Fruit fly (Drosophila melanogaster) whole organism, embryonic: Measurements from ENCODE around the gene CG11608.

Experiments used
- Ada2b ChIP-seq: fragments of 200-800 bp; sonication (Bioruptor generic); IDR thresholded peaks from 2 replicates; pipeline ENCODE4 v1.3.6; 2022; ENCODE audit warnings: missing biosample characterization, missing genetic modification characterization
- CG10959 ChIP-seq: fragments of 200-800 bp; sonication (Bioruptor generic); IDR thresholded peaks from 2 replicates; pipeline ENCODE4 v1.3.6; 2022; ENCODE audit warnings: missing biosample characterization, missing genetic modification characterization
- CG11723 ChIP-seq: fragments of 200-800 bp; sonication (Bioruptor generic); optimal IDR thresholded peaks from 2 replicates; lab custom pipeline; 2017; ENCODE audit warnings: missing biosample characterization, mild to moderate bottlenecking, missing genetic modification characterization
- CG12391 ChIP-seq: fragments of 200-800 bp; sonication (Bioruptor generic); optimal IDR thresholded peaks from 3 replicates; lab custom pipeline; 2018; ENCODE audit warnings: missing biosample characterization, mild to moderate bottlenecking, missing genetic modification characterization, moderate library complexity
- CG13424 ChIP-seq: fragments of 200-800 bp; sonication (Bioruptor generic); optimal IDR thresholded peaks from 2 replicates; lab custom pipeline; 2019; ENCODE audit warnings: missing biosample characterization, mild to moderate bottlenecking, missing genetic modification characterization, moderate library complexity
- CG15269 ChIP-seq: fragments of 200-800 bp; sonication (Bioruptor generic); optimal IDR thresholded peaks from 2 replicates; lab custom pipeline; 2018; ENCODE audit warnings: missing biosample characterization, mild to moderate bottlenecking, missing genetic modification characterization, moderate library complexity
- CG16815 ChIP-seq: fragments of 200-800 bp; sonication (Bioruptor generic); optimal IDR thresholded peaks from 3 replicates; lab custom pipeline; 2017; ENCODE audit warnings: missing biosample characterization, mild to moderate bottlenecking, missing genetic modification characterization
- CG16863 ChIP-seq: fragments of 200-800 bp; sonication (Bioruptor generic); optimal IDR thresholded peaks from 3 replicates; lab custom pipeline; 2016; ENCODE audit warnings: missing biosample characterization, missing genetic modification characterization
- CG17328 ChIP-seq: fragments of 200-800 bp; sonication (Bioruptor generic); IDR thresholded peaks from 2 replicates; pipeline ENCODE4 v1.3.6; 2022; ENCODE audit warnings: missing biosample characterization, missing genetic modification characterization
- CG17361 ChIP-seq: fragments of 200-800 bp; sonication (Bioruptor generic); IDR thresholded peaks from 3 replicates; pipeline ENCODE4 v1.3.6; 2022; ENCODE audit warnings: missing biosample characterization, missing genetic modification characterization
- CG1792 ChIP-seq: fragments of 200-800 bp; sonication (Bioruptor generic); optimal IDR thresholded peaks from 2 replicates; lab custom pipeline; 2016; ENCODE audit warnings: missing biosample characterization, missing genetic modification characterization
- CG18011 ChIP-seq: fragments of 200-800 bp; sonication (Bioruptor generic); optimal IDR thresholded peaks from 2 replicates; lab custom pipeline; 2017; ENCODE audit warnings: missing biosample characterization, missing genetic modification characterization, mild to moderate bottlenecking, moderate library complexity, missing genotype
- CG1832 ChIP-seq: fragments of 200-800 bp; sonication (Bioruptor generic); optimal IDR thresholded peaks from 2 replicates; lab custom pipeline; 2017; ENCODE audit warnings: missing biosample characterization, mild to moderate bottlenecking, missing genetic modification characterization, inconsistent platforms
- CG2202 ChIP-seq: fragments of 200-800 bp; sonication (Bioruptor generic); optimal IDR thresholded peaks from 2 replicates; lab custom pipeline; 2018; ENCODE audit warnings: missing biosample characterization, mild to moderate bottlenecking, missing genetic modification characterization
- CG30020 ChIP-seq: fragments of 200-800 bp; optimal IDR thresholded peaks from 2 replicates; lab custom pipeline; 2019; ENCODE audit warnings: missing biosample characterization, mild to moderate bottlenecking, missing genetic modification characterization, moderate library complexity
- CG32767 ChIP-seq: fragments of 200-800 bp; sonication (Bioruptor generic); IDR thresholded peaks from 2 replicates; pipeline ENCODE4 v1.3.6; 2022; ENCODE audit warnings: missing biosample characterization, missing genetic modification characterization
- CG4617 ChIP-seq: fragments of 200-800 bp; sonication (Bioruptor generic); optimal IDR thresholded peaks from 3 replicates; lab custom pipeline; 2016; ENCODE audit warnings: missing biosample characterization, missing genetic modification characterization, borderline replicate concordance
- CG6654 ChIP-seq: fragments of 200-800 bp; sonication (Bioruptor generic); optimal IDR thresholded peaks from 2 replicates; lab custom pipeline; 2017; ENCODE audit warnings: missing biosample characterization, mild to moderate bottlenecking, missing genetic modification characterization
- CG6765 ChIP-seq: fragments of 200-800 bp; sonication (Bioruptor generic); optimal IDR thresholded peaks from 3 replicates; lab custom pipeline; 2017; ENCODE audit warnings: missing biosample characterization, mild to moderate bottlenecking, missing genetic modification characterization
- CG7839 ChIP-seq: fragments of 200-800 bp; sonication (Bioruptor generic); optimal IDR thresholded peaks from 3 replicates; lab custom pipeline; 2018; ENCODE audit warnings: missing biosample characterization, mild to moderate bottlenecking, missing genetic modification characterization, moderate library complexity
- CG9215 ChIP-seq: fragments of 200-800 bp; sonication (Bioruptor generic); IDR thresholded peaks from 2 replicates; pipeline ENCODE4 v1.3.6; 2022; ENCODE audit warnings: missing biosample characterization, missing genetic modification characterization
- CG9437 ChIP-seq: fragments of 200-800 bp; sonication (Bioruptor generic); optimal IDR thresholded peaks from 2 replicates; lab custom pipeline; 2018; ENCODE audit warnings: missing biosample characterization, mild to moderate bottlenecking, missing genetic modification characterization
- Camta ChIP-seq: fragments of 200-800 bp; sonication (Bioruptor generic); optimal IDR thresholded peaks from 2 replicates; lab custom pipeline; 2016; ENCODE audit warnings: missing biosample characterization, missing genetic modification characterization
- Dad ChIP-seq: fragments of 200-800 bp; sonication (Bioruptor generic); optimal IDR thresholded peaks from 3 replicates; lab custom pipeline; 2016; ENCODE audit warnings: missing biosample characterization, missing genetic modification characterization
- NC2β ChIP-seq: fragments of 200-800 bp; sonication (Bioruptor generic); optimal IDR thresholded peaks from 2 replicates; lab custom pipeline; 2016; ENCODE audit warnings: missing biosample characterization, missing genetic modification characterization
- Optix ChIP-seq: fragments of 200-800 bp; sonication (Bioruptor generic); IDR thresholded peaks from 3 replicates; pipeline ENCODE4 v1.3.6; 2022; ENCODE audit warnings: missing biosample characterization, missing genetic modification characterization
- Ptx1 ChIP-seq: fragments of 200-800 bp; sonication (Bioruptor generic); IDR thresholded peaks from 2 replicates; pipeline ENCODE4 v1.3.6; 2022; ENCODE audit warnings: missing biosample characterization, missing genetic modification characterization
- Ssrp ChIP-seq: fragments of 200-800 bp; sonication (Bioruptor generic); optimal IDR thresholded peaks from 2 replicates; lab custom pipeline; 2018; ENCODE audit warnings: missing biosample characterization, mild to moderate bottlenecking, missing genetic modification characterization, moderate library complexity
- TFAM ChIP-seq: fragments of 200-800 bp; sonication (Bioruptor generic); optimal IDR thresholded peaks from 2 replicates; lab custom pipeline; 2017; ENCODE audit warnings: missing biosample characterization, missing genetic modification characterization, inconsistent platforms
- Trl ChIP-seq, 3 experiments: fragments of >200 bp in 2 of 3; fragments of 200-800 bp in 1 of 3; sonication (Bioruptor generic) in 1 of 3; optimal IDR thresholded peaks; 2 replicates in 1 of 3; 3 replicates in 2 of 3; lab custom pipeline; 2016 to 2017; ENCODE audit warnings: missing biosample characterization in 1 of 3, missing genetic modification characterization in 1 of 3
- amos ChIP-seq: fragments of 200-800 bp; sonication (Bioruptor generic); IDR thresholded peaks from 2 replicates; pipeline ENCODE4 v1.3.6; 2022; ENCODE audit warnings: missing biosample characterization, missing genetic modification characterization; ENCODE audit not compliant: partially characterized antibody
- bigmax ChIP-seq: fragments of 200-800 bp; sonication (Bioruptor generic); optimal IDR thresholded peaks from 2 replicates; lab custom pipeline; 2018; ENCODE audit warnings: missing biosample characterization, mild to moderate bottlenecking, missing genetic modification characterization
- ci ChIP-seq: fragments of 200-800 bp; sonication (Bioruptor generic); IDR thresholded peaks from 3 replicates; pipeline ENCODE4 v1.3.6; 2022; ENCODE audit warnings: missing biosample characterization, missing genetic modification characterization
- ems ChIP-seq: fragments of 200-800 bp; sonication (Bioruptor generic); optimal IDR thresholded peaks from 3 replicates; lab custom pipeline; 2016; ENCODE audit warnings: missing biosample characterization, missing genetic modification characterization
- grau ChIP-seq: fragments of 200-800 bp; optimal IDR thresholded peaks from 3 replicates; lab custom pipeline; 2019; ENCODE audit warnings: missing biosample characterization, mild to moderate bottlenecking, missing genetic modification characterization, moderate library complexity
- inv ChIP-seq: fragments of 200-800 bp; sonication (Bioruptor generic); IDR thresholded peaks from 2 replicates; pipeline ENCODE4 v1.3.6; 2022; ENCODE audit warnings: missing biosample characterization, missing genetic modification characterization; ENCODE audit not compliant: partially characterized antibody
- kah ChIP-seq: fragments of 200-800 bp; sonication (Bioruptor generic); optimal IDR thresholded peaks from 2 replicates; lab custom pipeline; 2018; ENCODE audit warnings: missing biosample characterization, mild to moderate bottlenecking, missing genetic modification characterization
- kni ChIP-seq: fragments of 200-800 bp; sonication (Bioruptor generic); optimal IDR thresholded peaks from 3 replicates; lab custom pipeline; 2017; ENCODE audit warnings: mild to moderate bottlenecking, missing biosample characterization, missing genetic modification reagents, missing genetic modification characterization
- lov ChIP-seq, 2 experiments: fragments of 200-800 bp in 1 of 2; fragments of >200 bp in 1 of 2; sonication (Bioruptor generic) in 1 of 2; IDR thresholded peaks in 1 of 2; optimal IDR thresholded peaks in 1 of 2; 2 replicates in 1 of 2; 3 replicates in 1 of 2; pipeline versions ENCODE4 v1.3.6 to Lab custom; 2017 to 2022; ENCODE audit warnings: missing biosample characterization in 1 of 2, missing genetic modification characterization in 1 of 2
- mld ChIP-seq: fragments of 200-800 bp; sonication (Bioruptor generic); IDR thresholded peaks from 3 replicates; pipeline ENCODE4 v1.3.6; 2022; ENCODE audit warnings: missing biosample characterization, missing genetic modification characterization; ENCODE audit not compliant: partially characterized antibody
- peb ChIP-seq: fragments of 200-800 bp; sonication (Bioruptor generic); IDR thresholded peaks from 2 replicates; pipeline ENCODE4 v1.3.6; 2022; ENCODE audit warnings: missing biosample characterization, missing genetic modification characterization
- pfk ChIP-seq: fragments of 200-800 bp; sonication (Bioruptor generic); optimal IDR thresholded peaks from 2 replicates; lab custom pipeline; 2018; ENCODE audit warnings: missing biosample characterization, mild to moderate bottlenecking, missing genetic modification characterization, moderate library complexity
- phol ChIP-seq: fragments of 200-800 bp; sonication (Bioruptor generic); optimal IDR thresholded peaks from 3 replicates; lab custom pipeline; 2018; ENCODE audit warnings: missing biosample characterization, mild to moderate bottlenecking, missing genetic modification characterization, moderate library complexity
- prd ChIP-seq, 3 experiments: fragments of >200 bp in 2 of 3; fragments of 200-800 bp in 1 of 3; sonication (Bioruptor generic) in 1 of 3; optimal IDR thresholded peaks in 2 of 3; IDR thresholded peaks in 1 of 3; 2 replicates in 2 of 3; 3 replicates in 1 of 3; pipeline versions ENCODE4 v1.3.6 to Lab custom; 2017 to 2022; ENCODE audit warnings: missing biosample characterization in 1 of 3, missing genetic modification characterization in 1 of 3
- pum ChIP-seq: fragments of 200-800 bp; sonication (Bioruptor generic); optimal IDR thresholded peaks from 2 replicates; lab custom pipeline; 2016; ENCODE audit warnings: missing biosample characterization, missing genetic modification characterization
- sens-2 ChIP-seq: fragments of 200-800 bp; sonication (Bioruptor generic); IDR thresholded peaks from 2 replicates; pipeline ENCODE4 v1.3.6; 2022; ENCODE audit warnings: missing biosample characterization, missing genetic modification characterization
- usp ChIP-seq: fragments of >200 bp; optimal IDR thresholded peaks from 2 replicates; lab custom pipeline; 2017; ENCODE audit warnings: missing biosample characterization, missing genetic modification characterization
- vnd ChIP-seq: fragments of 200-800 bp; sonication (Bioruptor generic); IDR thresholded peaks from 3 replicates; pipeline ENCODE4 v1.3.6; 2022; ENCODE audit warnings: missing biosample characterization, missing genetic modification characterization; ENCODE audit not compliant: partially characterized antibody

Gene CG11608

DNA sequence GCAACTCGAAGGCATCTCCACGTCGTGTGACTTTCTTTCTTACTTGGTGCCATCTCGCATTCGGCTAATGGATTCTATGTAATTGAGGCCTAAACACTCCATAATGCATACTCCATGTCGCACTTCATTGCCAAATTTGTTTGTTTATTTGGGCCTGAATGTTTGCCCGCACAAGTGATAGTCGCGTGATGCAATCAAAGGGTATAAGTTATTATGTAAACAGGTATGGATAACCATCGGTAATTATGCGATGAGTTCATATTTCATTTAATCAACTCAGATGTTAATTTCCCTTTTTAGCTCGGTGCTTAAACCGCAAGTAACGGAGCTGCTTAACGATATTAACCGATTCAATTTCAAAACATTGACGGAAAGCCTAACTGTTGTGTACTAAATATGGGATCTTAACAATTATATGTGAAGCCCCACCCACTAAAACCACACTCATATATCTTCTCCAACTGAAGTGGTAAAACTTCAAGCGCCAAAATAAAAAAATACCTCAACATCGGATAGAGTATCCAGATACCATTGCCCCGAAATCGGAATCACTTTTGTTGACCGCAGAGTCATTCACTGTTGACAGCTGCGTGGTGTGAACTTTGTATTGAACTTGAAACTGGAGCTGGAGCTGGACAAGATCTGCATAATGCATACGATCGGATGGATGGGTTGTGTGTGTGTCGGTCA is 6.5 kb downstream of the CG11608 start (continued):
- TF ChIP-seq inv (no peak), CG30020 (tag; lab: Kevin White, UChicago) (no peak), CG10959 (GFP tag; lab: Robert Waterston, UW) (no peak), CG16815 (GFP tag; lab: Kevin White, UChicago) (no peak), bigmax (no peak), CG6654 (GFP tag; lab: Kevin White, UChicago) (no peak), amos (GFP tag; lab: Robert Waterston, UW) (no peak), pfk (GFP tag; lab: Kevin White, UChicago) (no peak), vnd (no peak), usp (GFP tag; lab: Kevin White, UChicago) (no peak), CG1792 (GFP tag; lab: Kevin White, UChicago) (no peak), peb (GFP tag; lab: Robert Waterston, UW) (no peak), ci (GFP tag; lab: Robert Waterston, UW) (0 out of 3 replicates have a peak, but pooled peaks have one; percentile 51), CG9437 (no peak), CG11723 (GFP tag; lab: Kevin White, UChicago) (no peak), Camta (GFP tag; lab: Kevin White, UChicago) (no peak), CG17328 (0 out of 2 replicates have a peak, but pooled peaks have one; percentile 19), kah (GFP tag; lab: Kevin White, UChicago) (no peak), Ada2b (GFP tag; lab: Robert Waterston, UW) (no peak), CG9215 (no peak), NC2β (GFP tag; lab: Kevin White, UChicago) (no peak), grau (tag; lab: Kevin White, UChicago) (peak; percentile 3), TFAM (GFP tag; lab: Kevin White, UChicago) (no peak), Optix (0 out of 3 replicates have a peak, but pooled peaks have one; percentile 26), pum (GFP tag; lab: Kevin White, UChicago) (no peak), phol (peak; percentile 6), Ssrp (tag; lab: Kevin White, UChicago) (peak; percentile 4), CG16863 (no peak), mld (GFP tag; lab: Robert Waterston, UW) (no peak), kni (GFP tag; lab: Kevin White, UChicago) (no peak), CG12391 (tag; lab: Kevin White, UChicago) (peak; percentile 5), CG7839 (tag; lab: Kevin White, UChicago) (peak; percentile 25), CG1832 (GFP tag; lab: Kevin White, UChicago) (no peak), ems (GFP tag; lab: Kevin White, UChicago) (no peak), Dad (GFP tag; lab: Kevin White, UChicago) (no peak), CG32767 (GFP tag; lab: Robert Waterston, UW) (no peak), sens-2 (GFP tag; lab: Robert Waterston, UW) (no peak), Ptx1 (GFP tag; lab: Robert Waterston, UW) (0 out of 2 replicates have a peak, but pooled peaks have one; percentile 29), CG18011 (GFP tag; lab: Kevin White, UChicago) (no peak), CG17361 (0 out of 3 replicates have a peak, but pooled peaks have one; percentile 16), CG13424 (peak; percentile 15), CG4617 (GFP tag; lab: Kevin White, UChicago) (no peak), prd (optimal IDR thresholded peaks at IDR 0.05; lab: Kevin White, UChicago) (no peak), prd (GFP tag; IDR thresholded peaks at IDR 0.05; lab: Robert Waterston, UW) (peak; percentile 6; the same call in 1 of the 3 replicates), Trl (optimal IDR thresholded peaks at IDR 0.05; lab: Kevin White, UChicago) (no peak), Trl (GFP tag; optimal IDR thresholded peaks at IDR 0.05; lab: Kevin White, UChicago) (no peak), CG6765 (GFP tag; lab: Kevin White, UChicago) (no peak), CG15269 (tag; lab: Kevin White, UChicago) (no peak), CG2202 (tag; lab: Kevin White, UChicago) (no peak), lov (optimal IDR thresholded peaks at IDR 0.05; lab: Kevin White, UChicago) (no peak), lov (GFP tag; IDR thresholded peaks at IDR 0.05; lab: Robert Waterston, UW) (no peak)
